Fruit fly (Drosophila melanogaster) whole organism, prepupa: ENCODE results near the gene SdhBL.
A peak's percentile ranks its signal among the peaks of the same experiment; 100 is the strongest.

ENCODE experiments used
- CG10631 ChIP-seq: fragments of 200-800 bp; sonication (Bioruptor generic); optimal IDR thresholded peaks from 2 replicates; lab custom pipeline; 2016; ENCODE audit warnings: missing biosample characterization, missing genetic modification characterization
- CG11294 ChIP-seq: fragments of 200-800 bp; sonication (Bioruptor generic); IDR thresholded peaks from 2 replicates; pipeline ENCODE4 v1.3.6; 2022; ENCODE audit warnings: missing biosample characterization, missing genetic modification characterization
- CG11762 ChIP-seq: fragments of 200-800 bp; sonication (Bioruptor generic); optimal IDR thresholded peaks from 3 replicates; lab custom pipeline; 2016; ENCODE audit warnings: missing biosample characterization, missing genetic modification characterization; ENCODE audit not compliant: insufficient read depth
- CG15336 ChIP-seq: fragments of 200-800 bp; sonication (Bioruptor generic); IDR thresholded peaks from 2 replicates; pipeline ENCODE4 v1.3.6; 2022; ENCODE audit warnings: missing biosample characterization, missing genetic modification characterization
- CG1621 ChIP-seq: fragments of 200-800 bp; sonication (Bioruptor generic); optimal IDR thresholded peaks from 3 replicates; lab custom pipeline; 2018; ENCODE audit warnings: missing biosample characterization, mild to moderate bottlenecking, missing genetic modification characterization
- CG31627 ChIP-seq: fragments of 200-800 bp; sonication (Bioruptor generic); optimal IDR thresholded peaks from 3 replicates; lab custom pipeline; 2016; ENCODE audit warnings: missing biosample characterization, missing genetic modification characterization
- CG34406 ChIP-seq: fragments of 200-800 bp; sonication (Bioruptor generic); optimal IDR thresholded peaks from 3 replicates; lab custom pipeline; 2016; ENCODE audit warnings: missing biosample characterization, missing genetic modification characterization
- CG3919 ChIP-seq: fragments of 200-800 bp; sonication (Bioruptor generic); optimal IDR thresholded peaks from 3 replicates; lab custom pipeline; 2016; ENCODE audit warnings: missing biosample characterization, missing genetic modification characterization
- CG4318 ChIP-seq: fragments of 200-800 bp; sonication (Bioruptor generic); optimal IDR thresholded peaks from 3 replicates; lab custom pipeline; 2017; ENCODE audit warnings: missing biosample characterization, mild to moderate bottlenecking, missing genetic modification characterization
- CG6163 ChIP-seq: fragments of 200-800 bp; sonication (Bioruptor generic); IDR thresholded peaks from 3 replicates; pipeline ENCODE4 v1.3.6; 2022; ENCODE audit warnings: missing biosample characterization, missing genetic modification characterization
- CG6808 ChIP-seq: fragments of 200-800 bp; sonication (Bioruptor generic); optimal IDR thresholded peaks from 3 replicates; lab custom pipeline; 2017; ENCODE audit warnings: missing biosample characterization, missing genetic modification characterization, mild to moderate bottlenecking, moderate library complexity, missing genetic modification reagents
- CG6854 ChIP-seq: fragments of 200-800 bp; sonication (Bioruptor generic); optimal IDR thresholded peaks from 2 replicates; lab custom pipeline; 2017; ENCODE audit warnings: missing biosample characterization, mild to moderate bottlenecking, missing genetic modification characterization
- CG7368 ChIP-seq: fragments of 200-800 bp; sonication (Bioruptor generic); optimal IDR thresholded peaks from 3 replicates; lab custom pipeline; 2016; ENCODE audit warnings: missing biosample characterization, missing genetic modification characterization
- CG8119 ChIP-seq: fragments of 200-800 bp; sonication (Bioruptor generic); IDR thresholded peaks from 3 replicates; pipeline ENCODE4 v1.3.6; 2022; ENCODE audit warnings: missing biosample characterization, missing genetic modification characterization
- CG9139 ChIP-seq: fragments of 200-800 bp; sonication (Bioruptor generic); optimal IDR thresholded peaks from 3 replicates; lab custom pipeline; 2017; ENCODE audit warnings: missing biosample characterization, mild to moderate bottlenecking, missing genetic modification characterization
- Eip75B ChIP-seq: fragments of 200-800 bp; sonication (Bioruptor generic); optimal IDR thresholded peaks from 3 replicates; lab custom pipeline; 2016; ENCODE audit warnings: missing biosample characterization, missing genetic modification characterization
- Eip78C ChIP-seq: fragments of 200-800 bp; sonication (Bioruptor generic); peaks from one replicate; lab custom pipeline; 2016; ENCODE audit warnings: missing biosample characterization, missing genetic modification characterization
- Eip93F ChIP-seq: fragments of 200-800 bp; sonication (Bioruptor generic); optimal IDR thresholded peaks from 2 replicates; lab custom pipeline; 2016; ENCODE audit warnings: missing biosample characterization, mild to moderate bottlenecking, missing genetic modification characterization
- Ets96B ChIP-seq: fragments of 200-800 bp; optimal IDR thresholded peaks from 2 replicates; lab custom pipeline; 2019; ENCODE audit warnings: missing biosample characterization, mild to moderate bottlenecking, missing genetic modification characterization, moderate library complexity
- Hr38 ChIP-seq: sonication (Bioruptor generic); optimal IDR thresholded peaks from 2 replicates; lab custom pipeline; 2016; ENCODE audit warnings: missing biosample characterization, missing genetic modification characterization
- Hr39 ChIP-seq: fragments of 200-800 bp; sonication (Bioruptor generic); optimal IDR thresholded peaks from 2 replicates; lab custom pipeline; 2016; ENCODE audit warnings: missing biosample characterization, missing genetic modification characterization
- Lpt ChIP-seq: fragments of 200-800 bp; sonication (Bioruptor generic); optimal IDR thresholded peaks from 3 replicates; lab custom pipeline; 2016; ENCODE audit warnings: missing biosample characterization, missing genetic modification characterization
- Met ChIP-seq: fragments of 200-800 bp; sonication (Bioruptor generic); optimal IDR thresholded peaks from 3 replicates; lab custom pipeline; 2016; ENCODE audit warnings: missing biosample characterization, missing genetic modification characterization
- OdsH ChIP-seq: fragments of 200-800 bp; sonication (Bioruptor generic); optimal IDR thresholded peaks from 3 replicates; lab custom pipeline; 2016; ENCODE audit warnings: missing biosample characterization, missing genetic modification characterization
- Smox ChIP-seq: fragments of 200-800 bp; sonication (Bioruptor generic); optimal IDR thresholded peaks from 3 replicates; lab custom pipeline; 2016; ENCODE audit warnings: missing biosample characterization, missing genetic modification characterization
- Sox102F ChIP-seq: fragments of 200-800 bp; sonication (Bioruptor generic); optimal IDR thresholded peaks from 2 replicates; lab custom pipeline; 2016; ENCODE audit warnings: missing biosample characterization, mild to moderate bottlenecking, missing genetic modification characterization
- achi ChIP-seq: fragments of 200-800 bp; sonication (Bioruptor generic); optimal IDR thresholded peaks from 3 replicates; lab custom pipeline; 2016; ENCODE audit warnings: missing biosample characterization, missing genetic modification characterization
- acj6 ChIP-seq: fragments of 200-800 bp; sonication (Bioruptor generic); optimal IDR thresholded peaks from 3 replicates; lab custom pipeline; 2016; ENCODE audit warnings: missing biosample characterization, missing genetic modification characterization
- cyc ChIP-seq: fragments of 200-800 bp; sonication (Bioruptor generic); optimal IDR thresholded peaks from 3 replicates; lab custom pipeline; 2016; ENCODE audit warnings: missing biosample characterization, missing genetic modification characterization
- dsx ChIP-seq: fragments of 200-800 bp; optimal IDR thresholded peaks from 3 replicates; lab custom pipeline; 2019; ENCODE audit warnings: missing biosample characterization, mild to moderate bottlenecking, missing genetic modification characterization, moderate library complexity; ENCODE audit not compliant: poor library complexity, severe bottlenecking
- eg ChIP-seq: fragments of 200-800 bp; sonication (Bioruptor generic); IDR thresholded peaks from 3 replicates; pipeline ENCODE4 v1.3.6; 2022; ENCODE audit warnings: missing biosample characterization, missing genetic modification characterization
- fd59A ChIP-seq: fragments of 200-800 bp; sonication (Bioruptor generic); optimal IDR thresholded peaks from 2 replicates; lab custom pipeline; 2017; ENCODE audit warnings: missing biosample characterization, mild to moderate bottlenecking, missing genetic modification characterization, missing genetic modification reagents
- fd85E ChIP-seq: fragments of 200-800 bp; sonication (Bioruptor generic); optimal IDR thresholded peaks from 3 replicates; lab custom pipeline; 2016; ENCODE audit warnings: missing biosample characterization, missing genetic modification characterization
- fkh ChIP-seq: fragments of 200-800 bp; sonication (Bioruptor generic); optimal IDR thresholded peaks from 3 replicates; lab custom pipeline; 2017; ENCODE audit warnings: missing biosample characterization, mild to moderate bottlenecking, missing genetic modification characterization, moderate library complexity
- net ChIP-seq: fragments of 200-800 bp; sonication (Bioruptor generic); optimal IDR thresholded peaks from 3 replicates; lab custom pipeline; 2016; ENCODE audit warnings: missing biosample characterization, missing genetic modification characterization
- salr ChIP-seq, 2 experiments: fragments of 200-800 bp; sonication (Bioruptor generic); optimal IDR thresholded peaks; 3 replicates each; lab custom pipeline; 2016 to 2018; ENCODE audit warnings: missing biosample characterization in 2 of 2, missing genetic modification characterization in 2 of 2, mild to moderate bottlenecking in 1 of 2
- spab ChIP-seq: fragments of 200-800 bp; sonication (Bioruptor generic); optimal IDR thresholded peaks from 2 replicates; lab custom pipeline; 2017; ENCODE audit warnings: missing biosample characterization, mild to moderate bottlenecking, missing genetic modification characterization, missing genetic modification reagents
- ss ChIP-seq, 2 experiments: fragments of 200-800 bp; sonication (Bioruptor generic); optimal IDR thresholded peaks; 2 replicates in 1 of 2; 3 replicates in 1 of 2; lab custom pipeline; 2017 to 2018; ENCODE audit warnings: mild to moderate bottlenecking in 2 of 2, missing biosample characterization in 2 of 2, missing genetic modification characterization in 2 of 2, moderate library complexity in 1 of 2
- svp ChIP-seq: fragments of 200-800 bp; sonication (Bioruptor generic); peaks from one replicate; lab custom pipeline; 2016; ENCODE audit warnings: missing biosample characterization, missing genetic modification characterization
- vri ChIP-seq: fragments of 200-800 bp; sonication (Bioruptor generic); optimal IDR thresholded peaks from 3 replicates; lab custom pipeline; 2016; ENCODE audit warnings: missing biosample characterization, mild to moderate bottlenecking, missing genetic modification characterization

Gene SdhBL

DNA sequence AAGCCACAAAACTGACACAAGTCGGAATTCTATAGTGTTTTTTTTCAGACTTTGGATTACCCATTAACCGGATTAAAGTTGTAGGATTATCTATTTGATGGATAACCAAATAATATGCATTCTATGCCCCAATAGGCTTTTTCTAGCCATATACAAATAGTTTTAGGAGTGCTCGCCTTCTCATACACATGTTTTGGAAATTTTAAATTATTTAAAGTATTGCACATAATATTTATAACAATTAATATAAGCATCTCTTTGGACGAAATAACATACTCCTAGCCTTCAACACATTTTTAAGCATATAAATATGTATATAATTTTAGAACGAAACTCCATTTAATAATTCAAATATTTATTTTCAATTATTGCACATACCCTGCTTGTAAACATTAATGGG is 35.2 kb downstream of the SdhBL start (continued):
- no peak for TF ChIP-seq eg (GFP tag; lab: Robert Waterston, UW)
- no peak for TF ChIP-seq fd85E (GFP tag; lab: Kevin White, UChicago)
- TF ChIP-seq salr (GFP tag; optimal IDR thresholded peaks at IDR 0.05; lab: Kevin White, UChicago), result peak; percentile 1 to 18
- TF ChIP-seq Ets96B (tag; lab: Kevin White, UChicago), result peak; percentile 59
- TF ChIP-seq svp (GFP tag; lab: Kevin White, UChicago), result peak; percentile 71
- TF ChIP-seq acj6, result peak; percentile 57
- peak; percentile 38 for TF ChIP-seq Smox (GFP tag; lab: Kevin White, UChicago)
- peak; percentile 17 for TF ChIP-seq cyc (GFP tag; lab: Kevin White, UChicago)
- TF ChIP-seq CG3919 (GFP tag; lab: Kevin White, UChicago), result peak; percentile 25
- no peak for TF ChIP-seq CG6854
- TF ChIP-seq OdsH (GFP tag; lab: Kevin White, UChicago), result peak; percentile 58
- peak; percentile 70 for TF ChIP-seq CG6808
- TF ChIP-seq CG10631 (GFP tag; lab: Kevin White, UChicago), result peak; percentile 58
- no peak for TF ChIP-seq fkh (GFP tag; lab: Kevin White, UChicago)
- TF ChIP-seq Hr38 (GFP tag; lab: Kevin White, UChicago), result no peak

DNA sequence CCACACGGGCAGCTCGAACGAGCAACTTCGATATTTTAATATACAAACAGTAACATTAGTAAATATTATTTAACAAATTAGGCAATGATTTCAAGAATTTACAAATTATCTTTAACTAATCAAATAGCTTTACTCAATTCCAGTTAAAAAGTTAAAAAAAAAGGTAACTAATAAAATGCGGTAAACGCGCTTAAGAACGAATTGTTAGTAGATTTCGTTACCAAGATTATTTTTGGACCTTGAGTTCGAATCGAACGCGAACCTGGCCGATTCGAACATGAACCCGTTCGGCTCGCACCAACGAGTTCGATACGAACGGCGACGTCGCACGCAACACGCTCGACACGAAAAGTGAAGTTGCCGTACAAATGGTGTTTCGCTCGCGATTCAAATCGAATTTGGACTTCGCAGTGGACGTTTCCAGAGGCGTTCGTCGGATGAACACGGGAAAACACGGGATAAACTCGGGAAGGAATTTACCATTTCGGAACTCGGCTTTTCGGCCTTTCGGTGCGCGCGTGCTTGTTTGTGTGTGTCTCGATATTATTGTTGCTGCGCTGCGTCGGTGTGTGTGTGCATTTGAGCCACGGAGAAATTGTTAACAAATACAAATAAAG is 35.8 kb downstream of the SdhBL start, which contains the start of gene CG43759:
CG43759 (plus strand) TSS at position 390 of the 617 bp plus-strand sequence.
- TF ChIP-seq net (GFP tag; lab: Kevin White, UChicago) (peak; percentile 26), CG8119 (peak; percentile 31; the same call in 1 of the 3 replicates), achi (GFP tag; lab: Kevin White, UChicago) (no peak), ss (GFP tag; optimal IDR thresholded peaks at IDR 0.05; lab: Kevin White, UChicago) (peak in 1 of 2 experiments; percentile 36), vri (GFP tag; lab: Kevin White, UChicago) (peak; percentile 16), dsx (GFP tag; lab: Kevin White, UChicago) (peak; percentile 20), CG6163 (GFP tag; lab: Robert Waterston, UW) (peak; percentile 46; the same call in 1 of the 3 replicates), Eip78C (GFP tag; lab: Kevin White, UChicago) (peak; percentile 50), Hr38 (GFP tag; lab: Kevin White, UChicago) (no peak), fd85E (GFP tag; lab: Kevin White, UChicago) (no peak), salr (GFP tag; optimal IDR thresholded peaks at IDR 0.05; lab: Kevin White, UChicago) (no peak), Lpt (no peak), CG1621 (peak; percentile 33), CG9139 (GFP tag; lab: Kevin White, UChicago) (peak; percentile 8), CG3919 (GFP tag; lab: Kevin White, UChicago) (peak; percentile 5), CG15336 (GFP tag; lab: Robert Waterston, UW) (peak; percentile 36; the same call in 1 of the 2 replicates), eg (GFP tag; lab: Robert Waterston, UW) (0 out of 3 replicates have a peak, but pooled peaks have one; percentile 40), fkh (GFP tag; lab: Kevin White, UChicago) (peak; percentile 21), CG11762 (GFP tag; lab: Kevin White, UChicago) (no peak), Sox102F (GFP tag; lab: Kevin White, UChicago) (peak; percentile 24)

DNA sequence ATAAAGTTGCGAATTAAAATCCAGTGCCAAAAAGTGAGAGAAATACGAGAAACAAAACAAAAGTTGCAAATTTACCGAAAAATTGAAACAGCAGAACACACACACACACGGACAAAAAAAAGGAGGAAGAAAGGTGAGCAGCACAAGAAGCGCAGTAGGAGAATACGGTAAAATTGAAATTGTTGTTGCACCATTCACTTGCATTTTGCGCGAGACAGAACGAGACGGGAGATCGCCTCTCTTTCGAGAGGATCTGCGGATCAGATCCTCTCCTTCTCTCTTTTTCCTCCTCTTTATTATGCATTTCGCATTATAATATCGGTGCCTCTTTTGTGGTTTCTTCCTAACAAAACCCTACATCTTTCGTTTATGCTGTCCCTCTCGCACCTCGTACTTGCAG is 36.6 kb downstream of the SdhBL start:
- TF ChIP-seq svp (GFP tag; lab: Kevin White, UChicago) (no peak), CG11294 (GFP tag; lab: Robert Waterston, UW) (no peak), Eip75B (GFP tag; lab: Kevin White, UChicago) (no peak), achi (GFP tag; lab: Kevin White, UChicago) (no peak), CG34406 (GFP tag; lab: Kevin White, UChicago) (no peak), Hr38 (GFP tag; lab: Kevin White, UChicago) (no peak), Smox (GFP tag; lab: Kevin White, UChicago) (no peak), Met (GFP tag; lab: Kevin White, UChicago) (no peak), fkh (GFP tag; lab: Kevin White, UChicago) (no peak)

DNA sequence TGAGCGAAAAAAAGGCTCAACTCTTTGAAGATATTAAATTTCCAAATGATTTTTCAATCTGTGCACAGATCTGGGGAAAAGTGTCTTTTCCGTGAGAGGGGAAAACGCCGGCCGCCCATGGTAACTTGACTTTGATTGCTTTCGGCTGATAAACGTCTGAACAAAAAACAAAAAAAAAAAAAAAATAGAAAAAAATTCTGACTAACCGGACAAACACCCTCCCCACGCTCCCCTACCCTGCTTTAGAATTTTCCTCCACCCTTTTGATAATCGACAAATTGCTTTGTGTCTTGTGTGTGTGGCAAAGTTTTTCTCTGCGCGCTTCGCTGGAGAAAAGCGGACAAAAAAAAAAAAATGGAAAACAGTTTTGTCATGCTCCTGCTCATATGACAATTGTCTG is 39.2 kb downstream of the SdhBL start:
- no peak for TF ChIP-seq cyc (GFP tag; lab: Kevin White, UChicago)
- no peak for TF ChIP-seq Eip93F (GFP tag; lab: Kevin White, UChicago)
- TF ChIP-seq CG11762 (GFP tag; lab: Kevin White, UChicago), result no peak
- no peak for TF ChIP-seq Lpt
- TF ChIP-seq fd59A (GFP tag; lab: Kevin White, UChicago), result no peak
- no peak for TF ChIP-seq eg (GFP tag; lab: Robert Waterston, UW)
- no peak for TF ChIP-seq CG31627 (GFP tag; lab: Kevin White, UChicago)
- TF ChIP-seq CG3919 (GFP tag; lab: Kevin White, UChicago), result no peak
- TF ChIP-seq spab (GFP tag; lab: Kevin White, UChicago), result no peak
- TF ChIP-seq CG6854, result no peak
- no peak for TF ChIP-seq Hr39 (GFP tag; lab: Kevin White, UChicago)
- TF ChIP-seq net (GFP tag; lab: Kevin White, UChicago), result no peak
- TF ChIP-seq svp (GFP tag; lab: Kevin White, UChicago), result no peak
- TF ChIP-seq CG4318 (GFP tag; lab: Kevin White, UChicago), result no peak
- no peak for TF ChIP-seq CG7368 (GFP tag; lab: Kevin White, UChicago)
- no peak for TF ChIP-seq achi (GFP tag; lab: Kevin White, UChicago)
